Fruit fly (Drosophila melanogaster): ENCODE measurements around the gene dac.
A peak's percentile ranks its signal among the peaks of the same experiment; 100 is the strongest.

Gene dac

dm6 chr2L:16486001-16486793 lies 399 bp upstream of the dac start (continued):
- TF ChIP-seq onecut (GFP tag; IDR thresholded peaks at IDR 0.05) (no peak; the same call in 1 of the 2 replicates), CG7786 (GFP tag; optimal IDR thresholded peaks at IDR 0.05) (no peak), CrebB (tag; optimal IDR thresholded peaks at IDR 0.05) (no peak), Trl (optimal IDR thresholded peaks at IDR 0.05) (peak; percentile 67 to 71), Trl (GFP tag; optimal IDR thresholded peaks at IDR 0.05) (peak; percentile 68), trh (GFP tag; optimal IDR thresholded peaks at IDR 0.05) (no peak), mirr (GFP tag; optimal IDR thresholded peaks at IDR 0.05) (peak; percentile 12), nerfin-1 (tag; optimal IDR thresholded peaks at IDR 0.05) (peak; percentile 37), Elba2 (GFP tag; optimal IDR thresholded peaks at IDR 0.05) (no peak), vvl (GFP tag; IDR thresholded peaks at IDR 0.05) (peak; percentile 88), Nf-YC (tag; optimal IDR thresholded peaks at IDR 0.05) (peak; percentile 98), mld (GFP tag; IDR thresholded peaks at IDR 0.05; ENCODE audit: partially characterized antibody) (no peak), CG32767 (GFP tag; IDR thresholded peaks at IDR 0.05) (no peak), Oaz (GFP tag; IDR thresholded peaks at IDR 0.05) (no peak), CG17829 (tag; optimal IDR thresholded peaks at IDR 0.05) (peak; percentile 44), CG12659 (GFP tag; optimal IDR thresholded peaks at IDR 0.05) (peak; percentile 0), CG1832 (GFP tag; optimal IDR thresholded peaks at IDR 0.05) (peak; percentile 98), dpn (GFP tag; optimal IDR thresholded peaks at IDR 0.05) (peak in 1 of 2 experiments; percentile 36), CG10959 (GFP tag; IDR thresholded peaks at IDR 0.05) (no peak), Optix (GFP tag; IDR thresholded peaks at IDR 0.05) (0 out of 3 replicates have a peak, but pooled peaks have one; percentile 42), CHES-1-like (GFP tag; optimal IDR thresholded peaks at IDR 0.05) (peak; percentile 12), CG13424 (tag; optimal IDR thresholded peaks at IDR 0.05) (peak; percentile 3), repo (GFP tag; optimal IDR thresholded peaks at IDR 0.05) (peak; percentile 53), CG3163 (GFP tag; optimal IDR thresholded peaks at IDR 0.05) (peak; percentile 48), CG12219 (GFP tag; optimal IDR thresholded peaks at IDR 0.05) (no peak), fd96Cb (tag; optimal IDR thresholded peaks at IDR 0.05) (no peak), CG17568 (GFP tag; optimal IDR thresholded peaks at IDR 0.05) (peak; percentile 23), lola (GFP tag; optimal IDR thresholded peaks at IDR 0.05) (no peak), Kr (GFP tag; optimal IDR thresholded peaks at IDR 0.05) (no peak), CG31365 (tag; optimal IDR thresholded peaks at IDR 0.05) (no peak), ac (GFP tag; optimal IDR thresholded peaks at IDR 0.05) (peak; percentile 50), Stat92E (GFP tag; optimal IDR thresholded peaks at IDR 0.05) (no peak), danr (GFP tag; IDR thresholded peaks at IDR 0.05) (no peak), CG34422 (GFP tag; IDR thresholded peaks at IDR 0.05) (0 out of 3 replicates have a peak, but pooled peaks have one; percentile 21), Usf (GFP tag; optimal IDR thresholded peaks at IDR 0.05) (no peak), Doc2 (GFP tag; IDR thresholded peaks at IDR 0.05) (no peak), vfl (GFP tag; optimal IDR thresholded peaks at IDR 0.05) (no peak), seq (GFP tag; IDR thresholded peaks at IDR 0.05) (peak; percentile 50; the same call in 1 of the 2 replicates), cg (GFP tag; optimal IDR thresholded peaks at IDR 0.05) (peak; percentile 89), luna (GFP tag; optimal IDR thresholded peaks at IDR 0.05) (no peak), cad (GFP tag; optimal IDR thresholded peaks at IDR 0.05) (peak; percentile 29), chn (GFP tag; optimal IDR thresholded peaks at IDR 0.05) (peak; percentile 23), Dad (GFP tag; optimal IDR thresholded peaks at IDR 0.05) (no peak), cas (GFP tag; IDR thresholded peaks at IDR 0.05) (no peak), salm (tag; optimal IDR thresholded peaks at IDR 0.05) (no peak), CG9727 (GFP tag; optimal IDR thresholded peaks at IDR 0.05) (peak; percentile 70), Side (GFP tag; optimal IDR thresholded peaks at IDR 0.05) (no peak), CG15479 (GFP tag; optimal IDR thresholded peaks at IDR 0.05) (peak; percentile 68), h (optimal IDR thresholded peaks at IDR 0.05) (no peak), stwl (tag; optimal IDR thresholded peaks at IDR 0.05) (peak; percentile 11)

Data from whole organism, embryonic.